Worm (Caenorhabditis elegans): ENCODE measurements around the gene F59B1.10.

DNA sequence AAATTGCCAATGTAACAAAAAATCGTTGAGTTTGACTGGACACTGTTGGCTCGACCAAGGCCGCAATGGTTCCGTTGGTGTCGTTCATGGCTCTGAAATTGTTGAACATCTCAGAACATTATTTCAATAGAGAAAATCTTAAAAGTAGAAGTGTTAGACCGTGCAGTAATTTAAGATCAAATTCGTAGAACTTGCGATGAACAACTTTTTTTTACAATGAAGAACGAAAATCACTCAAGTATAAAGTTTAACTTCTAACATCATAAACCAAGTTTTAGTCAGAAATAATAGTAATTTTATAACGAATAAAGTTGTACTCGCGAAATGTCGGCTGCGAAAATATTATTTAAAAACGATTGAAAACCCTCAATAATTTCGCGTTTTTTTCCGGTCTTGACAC lies 10.7 kb downstream of the F59B1.10 start, which contains the start of gene srx-41:
- TF ChIP-seq pha-4 (GFP tag; IDR thresholded peaks at IDR 0.05): no peak
- TF ChIP-seq pha-4 (tag; optimal IDR thresholded peaks at IDR 0.05): no peak
- no peak for TF ChIP-seq lin-1 (GFP tag; IDR thresholded peaks at IDR 0.05)
- TF ChIP-seq fos-1 (tag; optimal IDR thresholded peaks at IDR 0.05): no peak
- TF ChIP-seq aly-2 (tag; optimal IDR thresholded peaks at IDR 0.05): no peak
- TF ChIP-seq ces-1 (GFP tag; optimal IDR thresholded peaks at IDR 0.05): no peak
- TF ChIP-seq Y105C5A.15 (GFP tag; IDR thresholded peaks at IDR 0.05): no peak
- TF ChIP-seq lin-13 (GFP tag; optimal IDR thresholded peaks at IDR 0.05): no peak

Measured in whole organism, L4 larva.